Worm (Caenorhabditis elegans) whole organism, L4/young adult: ENCODE data around the gene pgp-11.

Experiments
- W03F9.2 ChIP-seq: fragments of 150-350 bp; optimal IDR thresholded peaks from 2 replicates; lab custom pipeline; 2014; ENCODE audit warnings: missing biosample characterization, missing genetic modification characterization
- dao-5 ChIP-seq: sonication (generic microtip); optimal IDR thresholded peaks from 2 replicates; lab custom pipeline; 2016; ENCODE audit warnings: missing genotype, missing genetic modification characterization, moderate library complexity, missing compliant biosample characterization
- him-1 ChIP-seq: sonication (generic microtip); optimal IDR thresholded peaks from 2 replicates; lab custom pipeline; 2016; ENCODE audit warnings: missing genotype, missing genetic modification reagents, missing genetic modification characterization, missing compliant biosample characterization

pgp-11 gene

ce11 chrII:8004157-8004556, at the start of gene pgp-11:
TSS of gene pgp-11 (minus strand) at chrII:8004257.
- no peak for TF ChIP-seq W03F9.2 (tag; lab: Kevin White, UChicago)
- TF ChIP-seq dao-5 (tag; lab: Kevin White, UChicago), result no peak
- TF ChIP-seq him-1 (tag; lab: Kevin White, UChicago), result no peak

ce11 chrII:8052850-8053249, 48.8 kb upstream of the pgp-11 start, which contains the start of gene T05H10.4:
TSS of gene T05H10.4 (plus strand) at chrII:8053150.
- TF ChIP-seq W03F9.2 (tag; lab: Kevin White, UChicago), result no peak
- TF ChIP-seq dao-5 (tag; lab: Kevin White, UChicago), result no peak
- TF ChIP-seq him-1 (tag; lab: Kevin White, UChicago), result no peak

ce11 chrII:8052172-8052571, 48.1 kb upstream of the pgp-11 start:
- TF ChIP-seq him-1 (tag; lab: Kevin White, UChicago) (no peak), dao-5 (tag; lab: Kevin White, UChicago) (no peak), W03F9.2 (tag; lab: Kevin White, UChicago) (no peak)

ce11 chrII:8051330-8051729, 47.3 kb upstream of the pgp-11 start:
- TF ChIP-seq dao-5 (tag; lab: Kevin White, UChicago), result no peak
- TF ChIP-seq W03F9.2 (tag; lab: Kevin White, UChicago), result no peak
- TF ChIP-seq him-1 (tag; lab: Kevin White, UChicago), result no peak

ce11 chrII:8050477-8050876, 46.4 kb upstream of the pgp-11 start, which contains the start of gene mtre-1:
TSS of gene mtre-1 (minus strand) at chrII:8050577.
- TF ChIP-seq him-1 (tag; lab: Kevin White, UChicago) (no peak), dao-5 (tag; lab: Kevin White, UChicago) (no peak), W03F9.2 (tag; lab: Kevin White, UChicago) (no peak)

ce11 chrII:8047264-8047663, 43.2 kb upstream of the pgp-11 start, which contains the start of gene apn-1:
TSS of gene apn-1 (plus strand) at chrII:8047564.
- TF ChIP-seq W03F9.2 (tag; lab: Kevin White, UChicago) (no peak), him-1 (tag; lab: Kevin White, UChicago) (no peak), dao-5 (tag; lab: Kevin White, UChicago) (no peak)

ce11 chrII:8042289-8042688, 38.2 kb upstream of the pgp-11 start, which contains the start of gene T05H10.1:
TSS of gene T05H10.1 (plus strand) at chrII:8042589.
- no peak for TF ChIP-seq him-1 (tag; lab: Kevin White, UChicago)
- TF ChIP-seq W03F9.2 (tag; lab: Kevin White, UChicago), result no peak
- no peak for TF ChIP-seq dao-5 (tag; lab: Kevin White, UChicago)

- TF ChIP-seq W03F9.2 (tag; lab: Kevin White, UChicago) (peak; percentile 38), dao-5 (tag; lab: Kevin White, UChicago) (no peak)
Measured at ce11 chrII:8041642-8042041, 37.6 kb upstream of the pgp-11 start.

ce11 chrII:8039416-8039815, 35.4 kb upstream of the pgp-11 start, which contains the start of the genes ubh-4 and algn-6:
TSS of gene ubh-4 (minus strand) at chrII:8039597.
TSS of gene algn-6 (plus strand) at chrII:8039802.
- TF ChIP-seq him-1 (tag; lab: Kevin White, UChicago), result no peak
- peak; percentile 77 for TF ChIP-seq W03F9.2 (tag; lab: Kevin White, UChicago)

ce11 chrII:8037863-8038262, 33.8 kb upstream of the pgp-11 start, which contains the start of gene C08B11.9:
TSS of gene C08B11.9 (minus strand) at chrII:8038169.
- TF ChIP-seq W03F9.2 (tag; lab: Kevin White, UChicago), result no peak
- no peak for TF ChIP-seq dao-5 (tag; lab: Kevin White, UChicago)
- no peak for TF ChIP-seq him-1 (tag; lab: Kevin White, UChicago)

- TF ChIP-seq dao-5 (tag; lab: Kevin White, UChicago), result no peak
- TF ChIP-seq him-1 (tag; lab: Kevin White, UChicago), result no peak
- TF ChIP-seq W03F9.2 (tag; lab: Kevin White, UChicago), result no peak
Measured at ce11 chrII:8037246-8037645, 33.2 kb upstream of the pgp-11 start, which contains the start of gene arp-6. TSS of gene arp-6 (minus strand) at chrII:8037346.

- no peak for TF ChIP-seq dao-5 (tag; lab: Kevin White, UChicago)
- no peak for TF ChIP-seq W03F9.2 (tag; lab: Kevin White, UChicago)
- TF ChIP-seq him-1 (tag; lab: Kevin White, UChicago), result no peak
Measured at ce11 chrII:8035667-8036066, 31.6 kb upstream of the pgp-11 start, which contains the start of gene sap-49. TSS of gene sap-49 (minus strand) at chrII:8035767.

ce11 chrII:8034617-8035016, 30.6 kb upstream of the pgp-11 start:
- no peak for TF ChIP-seq W03F9.2 (tag; lab: Kevin White, UChicago)
- no peak for TF ChIP-seq him-1 (tag; lab: Kevin White, UChicago)
- no peak for TF ChIP-seq dao-5 (tag; lab: Kevin White, UChicago)

- TF ChIP-seq him-1 (tag; lab: Kevin White, UChicago) (no peak), W03F9.2 (tag; lab: Kevin White, UChicago) (no peak), dao-5 (tag; lab: Kevin White, UChicago) (no peak)
Measured at ce11 chrII:8034008-8034407, 30.0 kb upstream of the pgp-11 start.
